Worm (Caenorhabditis elegans): ENCODE measurements around the gene fbxa-167.

The fbxa-167 gene

DNA sequence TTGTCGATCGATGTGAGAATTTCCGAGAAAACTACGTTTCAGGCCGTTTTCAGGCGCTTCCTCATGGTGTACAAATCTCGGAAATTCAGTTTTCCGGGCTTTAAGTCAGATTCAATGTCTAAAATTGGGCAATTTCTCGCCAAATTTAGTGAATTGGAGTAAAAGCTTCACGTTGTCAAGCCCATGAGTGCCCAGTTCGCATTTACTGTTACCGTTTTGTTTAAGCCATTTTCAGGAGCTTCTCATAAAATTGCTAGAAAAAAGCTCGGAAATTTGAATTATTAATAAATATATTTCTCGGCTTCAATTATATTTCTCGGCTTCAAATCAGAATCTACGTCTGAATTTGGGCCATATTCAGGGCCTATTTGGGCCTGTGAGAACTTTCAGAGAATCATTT is 36.6 kb downstream of the fbxa-167 start:
- no peak for TF ChIP-seq hmbx-1 (tag; optimal IDR thresholded peaks at IDR 0.05)
- TF ChIP-seq ama-1 (optimal IDR thresholded peaks at IDR 0.05) = no peak
- TF ChIP-seq B0310.2 (tag; optimal IDR thresholded peaks at IDR 0.05) = no peak
- TF ChIP-seq tra-4 (tag; optimal IDR thresholded peaks at IDR 0.05) = no peak
- no peak for TF ChIP-seq F13C5.2 (tag; optimal IDR thresholded peaks at IDR 0.05)
- no peak for TF ChIP-seq ceh-36 (tag; optimal IDR thresholded peaks at IDR 0.05)
- no peak for TF ChIP-seq hmg-4 (GFP tag; optimal IDR thresholded peaks at IDR 0.05)
- no peak for TF ChIP-seq scrt-1 (GFP tag; IDR thresholded peaks at IDR 0.05)
- TF ChIP-seq ets-7 (tag; optimal IDR thresholded peaks at IDR 0.05) = no peak
- TF ChIP-seq tbx-37 (GFP tag; conservative IDR thresholded peaks at IDR 0.05) = no peak
- no peak for TF ChIP-seq ceh-13 (GFP tag; optimal IDR thresholded peaks at IDR 0.05)
- no peak for TF ChIP-seq aly-1 (tag; optimal IDR thresholded peaks at IDR 0.05)
- no peak for TF ChIP-seq hnd-1 (tag; optimal IDR thresholded peaks at IDR 0.05)
- TF ChIP-seq tbx-11 (GFP tag; IDR thresholded peaks at IDR 0.05) = no peak
- no peak for TF ChIP-seq flt-1 (GFP tag; IDR thresholded peaks at IDR 0.05)
- no peak for TF ChIP-seq pes-1 (GFP tag; IDR thresholded peaks at IDR 0.05)
- no peak for TF ChIP-seq sea-1 (GFP tag; conservative IDR thresholded peaks at IDR 0.05)

ce11 chrII:13678555-13679119 is 37.3 kb downstream of the fbxa-167 start:
- TF ChIP-seq hmg-4 (GFP tag; optimal IDR thresholded peaks at IDR 0.05) (no peak), tbx-37 (GFP tag; conservative IDR thresholded peaks at IDR 0.05) (no peak), F13C5.2 (tag; optimal IDR thresholded peaks at IDR 0.05) (no peak), scrt-1 (GFP tag; IDR thresholded peaks at IDR 0.05) (no peak), ama-1 (optimal IDR thresholded peaks at IDR 0.05) (no peak), sea-1 (GFP tag; conservative IDR thresholded peaks at IDR 0.05) (no peak), pes-1 (GFP tag; IDR thresholded peaks at IDR 0.05) (no peak), aly-1 (tag; optimal IDR thresholded peaks at IDR 0.05) (no peak), hmbx-1 (tag; optimal IDR thresholded peaks at IDR 0.05) (no peak), ceh-36 (tag; optimal IDR thresholded peaks at IDR 0.05) (no peak), ceh-13 (GFP tag; optimal IDR thresholded peaks at IDR 0.05) (no peak), flt-1 (GFP tag; IDR thresholded peaks at IDR 0.05) (no peak), hnd-1 (tag; optimal IDR thresholded peaks at IDR 0.05) (no peak), B0310.2 (tag; optimal IDR thresholded peaks at IDR 0.05) (no peak)

- TF ChIP-seq pes-1 (GFP tag; IDR thresholded peaks at IDR 0.05) (no peak), ceh-13 (GFP tag; optimal IDR thresholded peaks at IDR 0.05) (no peak), flt-1 (GFP tag; IDR thresholded peaks at IDR 0.05) (no peak), B0310.2 (tag; optimal IDR thresholded peaks at IDR 0.05) (no peak), tbx-37 (GFP tag; conservative IDR thresholded peaks at IDR 0.05) (no peak), F13C5.2 (tag; optimal IDR thresholded peaks at IDR 0.05) (no peak), aly-1 (tag; optimal IDR thresholded peaks at IDR 0.05) (no peak), scrt-1 (GFP tag; IDR thresholded peaks at IDR 0.05) (no peak)
These were observed 38.6 kb downstream of the fbxa-167 start for ce11 chrII:13679775-13680320.

- no peak for TF ChIP-seq B0310.2 (tag; optimal IDR thresholded peaks at IDR 0.05)
- TF ChIP-seq ets-7 (tag; optimal IDR thresholded peaks at IDR 0.05) = no peak
- TF ChIP-seq ceh-36 (tag; optimal IDR thresholded peaks at IDR 0.05) = no peak
- TF ChIP-seq flt-1 (GFP tag; IDR thresholded peaks at IDR 0.05) = no peak
- TF ChIP-seq tbx-37 (GFP tag; conservative IDR thresholded peaks at IDR 0.05) = no peak
- TF ChIP-seq ceh-13 (GFP tag; optimal IDR thresholded peaks at IDR 0.05) = no peak
- TF ChIP-seq ama-1 (optimal IDR thresholded peaks at IDR 0.05) = no peak
- TF ChIP-seq scrt-1 (GFP tag; IDR thresholded peaks at IDR 0.05) = no peak
- TF ChIP-seq tra-4 (tag; optimal IDR thresholded peaks at IDR 0.05) = no peak
- TF ChIP-seq hnd-1 (tag; optimal IDR thresholded peaks at IDR 0.05) = no peak
These were observed 39.8 kb downstream of the fbxa-167 start for ce11 chrII:13681063-13681462.

- no peak for TF ChIP-seq sea-1 (GFP tag; conservative IDR thresholded peaks at IDR 0.05)
- TF ChIP-seq hmbx-1 (tag; optimal IDR thresholded peaks at IDR 0.05) = no peak
These were observed 44.3 kb downstream of the fbxa-167 start for ce11 chrII:13685581-13685980.
